Worm (Caenorhabditis elegans): ENCODE measurements around the gene Y70G10A.4.

DNA sequence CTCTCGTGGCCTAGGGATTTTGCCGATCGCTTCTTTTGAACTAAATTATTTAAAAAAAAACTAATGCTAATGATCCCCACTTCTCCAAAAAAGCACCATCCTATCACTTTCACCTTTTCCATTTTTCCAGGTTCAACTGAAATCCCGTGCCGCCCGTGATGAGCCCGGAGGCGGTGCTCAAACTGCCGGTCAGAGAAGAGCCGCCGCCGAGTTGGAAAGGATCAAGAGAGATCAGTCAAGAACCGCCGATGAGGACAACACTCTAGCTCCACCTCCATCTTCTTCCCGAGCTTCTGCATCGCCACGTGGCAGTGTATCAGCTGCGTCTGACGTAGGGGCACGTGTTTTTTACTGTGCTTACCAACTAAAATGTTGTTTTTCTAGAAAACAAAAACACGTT lies 31.4 kb downstream of the Y70G10A.4 start:
- no peak for TF ChIP-seq dao-5 (tag; optimal IDR thresholded peaks at IDR 0.05)
- TF ChIP-seq him-1 (tag; optimal IDR thresholded peaks at IDR 0.05): no peak

All from whole organism, L4/young adult.